Worm (Caenorhabditis elegans) whole organism, L4/young adult: Measurements from ENCODE around the gene str-144.

ENCODE experiments used
- W03F9.2 ChIP-seq: fragments of 150-350 bp; optimal IDR thresholded peaks from 2 replicates; lab custom pipeline; 2014; ENCODE audit warnings: missing biosample characterization, missing genetic modification characterization
- him-1 ChIP-seq: sonication (generic microtip); optimal IDR thresholded peaks from 2 replicates; lab custom pipeline; 2016; ENCODE audit warnings: missing genotype, missing genetic modification reagents, missing genetic modification characterization, missing compliant biosample characterization

ce11 chrV:8090595-8090994, 18.6 kb upstream of the str-144 start, which contains the start of gene str-130:
- TF ChIP-seq him-1 (no peak), W03F9.2 (tag; lab: Kevin White, UChicago) (no peak)
